Fruit fly (Drosophila melanogaster) Kc167 (cell line): ENCODE results near the gene CG14573.

Experiments used
- Myc ChIP-seq: fragments of >200 bp; optimal IDR thresholded peaks from 2 replicates; lab custom pipeline; 2017; ENCODE audit warnings: missing external identifiers
- h ChIP-seq: fragments of >200 bp; optimal IDR thresholded peaks from 3 replicates; lab custom pipeline; 2018; ENCODE audit warnings: missing external identifiers
- insv ChIP-seq: fragments of >200 bp; optimal IDR thresholded peaks from 3 replicates; lab custom pipeline; 2018; ENCODE audit warnings: missing external identifiers
- psq ChIP-seq: fragments of >200 bp; optimal IDR thresholded peaks from 2 replicates; lab custom pipeline; 2017; ENCODE audit warnings: missing external identifiers

DNA sequence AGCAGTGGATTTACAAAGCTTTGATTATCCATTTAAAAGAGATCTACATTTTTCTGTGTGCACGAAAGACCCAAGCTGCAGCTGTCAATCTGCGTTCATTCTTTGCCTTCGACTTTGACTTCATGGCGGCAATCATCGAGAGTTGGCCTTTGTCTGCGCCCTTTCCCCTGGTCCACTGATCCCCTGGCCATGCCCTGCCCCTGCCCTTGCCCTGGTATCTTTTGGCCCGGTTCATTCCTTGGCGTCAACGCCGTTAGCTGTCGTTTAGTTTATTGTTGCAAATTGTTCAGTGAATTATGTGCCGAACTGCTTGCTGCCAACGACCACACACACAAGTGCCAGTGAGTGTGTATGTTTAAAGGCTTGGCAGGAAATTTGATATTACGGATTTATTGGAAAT lies 33.0 kb upstream of the CG14573 start:
- TF ChIP-seq insv (no peak), psq (lab: Kevin White, UChicago) (no peak), Myc (lab: Kevin White, UChicago) (no peak), h (lab: Kevin White, UChicago) (no peak)
